Worm (Caenorhabditis elegans): Measurements from ENCODE around the gene K08B12.3.

The K08B12.3 gene

DNA sequence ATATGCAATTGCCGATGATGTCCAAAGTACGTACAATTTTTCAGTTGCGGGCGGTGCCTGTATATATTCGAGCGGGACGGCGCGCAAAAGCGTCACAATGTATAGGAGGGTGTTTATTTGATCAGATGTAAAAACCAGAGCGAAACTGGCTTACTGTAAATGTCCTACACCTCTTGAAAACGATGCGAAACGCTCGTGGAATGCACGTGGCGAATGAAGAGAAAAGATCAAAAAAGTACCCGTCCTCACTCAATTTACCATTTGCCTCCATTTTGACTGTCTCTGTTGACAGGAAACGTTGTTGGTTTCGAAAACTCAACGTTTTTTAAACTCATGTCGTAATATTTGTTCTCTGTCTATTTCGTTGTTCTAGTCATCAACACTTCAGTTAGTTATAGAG, 5.8 kb downstream of the K08B12.3 start (continued):
- no peak for TF ChIP-seq Y75B8A.6 (GFP tag; IDR thresholded peaks at IDR 0.05)
- 0 out of 2 replicates have a peak, but pooled peaks have one; percentile 11 for TF ChIP-seq lin-38 (GFP tag; IDR thresholded peaks at IDR 0.05)
- TF ChIP-seq nhr-77 (tag; optimal IDR thresholded peaks at IDR 0.05) = peak; percentile 73
- no peak for TF ChIP-seq spr-1 (tag; optimal IDR thresholded peaks at IDR 0.05)
- TF ChIP-seq dpl-1 (GFP tag; optimal IDR thresholded peaks at IDR 0.05) = no peak
- TF ChIP-seq nhr-76 (tag; optimal IDR thresholded peaks at IDR 0.05) = no peak
- no peak for TF ChIP-seq vab-7 (GFP tag; IDR thresholded peaks at IDR 0.05)
- TF ChIP-seq daf-12 (tag; optimal IDR thresholded peaks at IDR 0.05) = no peak
- TF ChIP-seq nhr-111 (GFP tag; optimal IDR thresholded peaks at IDR 0.05) = no peak
- TF ChIP-seq lim-7 (GFP tag; IDR thresholded peaks at IDR 0.05) = no peak
- TF ChIP-seq lin-15B (tag; optimal IDR thresholded peaks at IDR 0.05) = no peak
- no peak for TF ChIP-seq daf-16 (GFP tag; optimal IDR thresholded peaks at IDR 0.05)
- TF ChIP-seq daf-16 (tag; optimal IDR thresholded peaks at IDR 0.05) = peak; percentile 88
- TF ChIP-seq nhr-41 (GFP tag; IDR thresholded peaks at IDR 0.05) = no peak
- peak in 1 of 2 experiments; percentile 78 for TF ChIP-seq mdl-1 (tag; optimal IDR thresholded peaks at IDR 0.05)
- TF ChIP-seq duxl-1 (tag; optimal IDR thresholded peaks at IDR 0.05; ENCODE audit: poor library complexity) = no peak
- TF ChIP-seq D1046.2 (GFP tag; IDR thresholded peaks at IDR 0.05) = no peak
- no peak for TF ChIP-seq set-16 (GFP tag; IDR thresholded peaks at IDR 0.05)
- no peak for TF ChIP-seq zfp-3 (GFP tag; conservative IDR thresholded peaks at IDR 0.05)
- TF ChIP-seq nhr-6 (tag; optimal IDR thresholded peaks at IDR 0.05) = no peak
- no peak for TF ChIP-seq daf-8 (GFP tag; IDR thresholded peaks at IDR 0.05)
- TF ChIP-seq nhr-237 (tag; optimal IDR thresholded peaks at IDR 0.05) = no peak
- TF ChIP-seq F26F4.8 (GFP tag; conservative IDR thresholded peaks at IDR 0.05) = no peak
- no peak for TF ChIP-seq aly-2 (tag; optimal IDR thresholded peaks at IDR 0.05)

- TF ChIP-seq mep-1 (tag; optimal IDR thresholded peaks at IDR 0.05) = peak; percentile 19
- no peak for TF ChIP-seq mxl-2 (GFP tag; conservative IDR thresholded peaks at IDR 0.05)
- TF ChIP-seq hlh-11 (tag; optimal IDR thresholded peaks at IDR 0.05) = peak; percentile 89
- TF ChIP-seq daf-16 (GFP tag; optimal IDR thresholded peaks at IDR 0.05) = peak in 1 of 2 experiments; percentile 37
- TF ChIP-seq daf-16 (tag; optimal IDR thresholded peaks at IDR 0.05) = peak; percentile 89
- no peak for TF ChIP-seq arid-1 (GFP tag; conservative IDR thresholded peaks at IDR 0.05)
- peak; percentile 68 for TF ChIP-seq hlh-30 (tag; optimal IDR thresholded peaks at IDR 0.05; ENCODE audit: insufficient read depth)
- TF ChIP-seq php-3 (GFP tag; IDR thresholded peaks at IDR 0.05) = peak; percentile 91
- no peak for TF ChIP-seq madf-5 (GFP tag; IDR thresholded peaks at IDR 0.05)
- peak in 1 of 2 experiments; percentile 58 for TF ChIP-seq hif-1 (tag; optimal IDR thresholded peaks at IDR 0.05)
- TF ChIP-seq ceh-62 (tag; optimal IDR thresholded peaks at IDR 0.05) = no peak
- no peak for TF ChIP-seq fkh-10 (GFP tag; optimal IDR thresholded peaks at IDR 0.05)
- TF ChIP-seq F49E8.2 (tag; optimal IDR thresholded peaks at IDR 0.05; ENCODE audit: borderline replicate concordance) = no peak
- no peak for TF ChIP-seq lim-7 (GFP tag; IDR thresholded peaks at IDR 0.05)
- no peak for TF ChIP-seq unc-62 (GFP tag; optimal IDR thresholded peaks at IDR 0.05 in 1 of 2)
- no peak for TF ChIP-seq unc-62 (tag; optimal IDR thresholded peaks at IDR 0.05)
- TF ChIP-seq mdl-1 (tag; optimal IDR thresholded peaks at IDR 0.05) = peak; percentile 44 to 57
- TF ChIP-seq lin-39 (tag; optimal IDR thresholded peaks at IDR 0.05) = no peak
- peak; percentile 98 for TF ChIP-seq dmd-6 (GFP tag; IDR thresholded peaks at IDR 0.05)
- TF ChIP-seq mes-2 (tag; optimal IDR thresholded peaks at IDR 0.05; ENCODE audit: poor library complexity, severe bottlenecking) = peak; percentile 42
- peak; percentile 86 for TF ChIP-seq mxl-3 (GFP tag; optimal IDR thresholded peaks at IDR 0.05)
- TF ChIP-seq nhr-25 (tag; optimal IDR thresholded peaks at IDR 0.05; ENCODE audit: borderline replicate concordance, insufficient read depth) = no peak
- TF ChIP-seq nhr-11 (tag; optimal IDR thresholded peaks at IDR 0.05) = no peak
- no peak for TF ChIP-seq nhr-76 (tag; optimal IDR thresholded peaks at IDR 0.05)
- TF ChIP-seq nhr-48 (tag; optimal IDR thresholded peaks at IDR 0.05) = peak; percentile 98
- TF ChIP-seq vab-7 (GFP tag; IDR thresholded peaks at IDR 0.05) = no peak
- TF ChIP-seq zip-11 (GFP tag; IDR thresholded peaks at IDR 0.05) = no peak
- no peak for TF ChIP-seq Y75B8A.6 (GFP tag; IDR thresholded peaks at IDR 0.05)
- TF ChIP-seq lir-3 (tag; optimal IDR thresholded peaks at IDR 0.05) = no peak
- 0 out of 2 replicates have a peak, but pooled peaks have one; percentile 45 for TF ChIP-seq pha-4 (GFP tag; IDR thresholded peaks at IDR 0.05)
- no peak for TF ChIP-seq pha-4 (tag; optimal IDR thresholded peaks at IDR 0.05)
- TF ChIP-seq tra-1 (GFP tag; IDR thresholded peaks at IDR 0.05) = peak; percentile 66; the same call in 1 of the 2 replicates
- TF ChIP-seq D1046.2 (GFP tag; IDR thresholded peaks at IDR 0.05) = no peak
- TF ChIP-seq mdt-29 (GFP tag; IDR thresholded peaks at IDR 0.05) = no peak
These were observed 8.3 kb downstream of the K08B12.3 start for ce11 chrV:6243260-6243659.
